Worm (Caenorhabditis elegans): ENCODE data around the gene Y50E8A.6.
A peak's percentile ranks its signal among the peaks of the same experiment; 100 is the strongest.

Gene Y50E8A.6

ce11 chrV:14696604-14697307 is 44.4 kb downstream of the Y50E8A.6 start, which contains the start of gene unc-112 (continued):
- peak; percentile 22 for TF ChIP-seq pax-1 (tag; optimal IDR thresholded peaks at IDR 0.05)
- peak; percentile 80 for TF ChIP-seq syd-9 (tag; optimal IDR thresholded peaks at IDR 0.05)
- TF ChIP-seq mec-3 (tag; optimal IDR thresholded peaks at IDR 0.05; ENCODE audit: borderline replicate concordance), result no peak
- TF ChIP-seq rnt-1 (tag; optimal IDR thresholded peaks at IDR 0.05), result peak; percentile 93
- no peak for TF ChIP-seq T23F11.4 (GFP tag; optimal IDR thresholded peaks at IDR 0.05)
- peak; percentile 93 for TF ChIP-seq tbx-2 (tag; optimal IDR thresholded peaks at IDR 0.05)
- TF ChIP-seq madf-2 (tag; optimal IDR thresholded peaks at IDR 0.05), result no peak
- TF ChIP-seq ama-1 (optimal IDR thresholded peaks at IDR 0.05), result no peak
- TF ChIP-seq ttx-3 (tag; optimal IDR thresholded peaks at IDR 0.05), result no peak
- no peak for TF ChIP-seq lim-6 (tag; optimal IDR thresholded peaks at IDR 0.05)
- TF ChIP-seq Y22D7AL.16 (tag; optimal IDR thresholded peaks at IDR 0.05), result no peak
- no peak for TF ChIP-seq ahr-1 (tag; optimal IDR thresholded peaks at IDR 0.05)
- peak; percentile 95 for TF ChIP-seq ceh-18 (tag; optimal IDR thresholded peaks at IDR 0.05)
- peak; percentile 53 for TF ChIP-seq ets-4 (tag; optimal IDR thresholded peaks at IDR 0.05)
- no peak for TF ChIP-seq hlh-15 (tag; optimal IDR thresholded peaks at IDR 0.05)
- peak; percentile 51 for TF ChIP-seq ceh-14 (tag; optimal IDR thresholded peaks at IDR 0.05)
- no peak for TF ChIP-seq tbx-7 (tag; optimal IDR thresholded peaks at IDR 0.05)
- TF ChIP-seq F13H6.1 (tag; optimal IDR thresholded peaks at IDR 0.05), result peak; percentile 79
- TF ChIP-seq ceh-6 (GFP tag; optimal IDR thresholded peaks at IDR 0.05), result peak; percentile 20
- peak; percentile 96 for TF ChIP-seq unc-55 (GFP tag; optimal IDR thresholded peaks at IDR 0.05)
- TF ChIP-seq ceh-2 (tag; optimal IDR thresholded peaks at IDR 0.05), result peak; percentile 68
- peak; percentile 32 for TF ChIP-seq pros-1 (tag; optimal IDR thresholded peaks at IDR 0.05)
- peak; percentile 93 for TF ChIP-seq nfya-1 (tag; optimal IDR thresholded peaks at IDR 0.05)
- no peak for TF ChIP-seq pag-3 (tag; optimal IDR thresholded peaks at IDR 0.05; ENCODE audit: borderline replicate concordance)
- TF ChIP-seq sox-4 (tag; optimal IDR thresholded peaks at IDR 0.05), result no peak
- no peak for TF ChIP-seq nhr-232 (tag; optimal IDR thresholded peaks at IDR 0.05)

DNA sequence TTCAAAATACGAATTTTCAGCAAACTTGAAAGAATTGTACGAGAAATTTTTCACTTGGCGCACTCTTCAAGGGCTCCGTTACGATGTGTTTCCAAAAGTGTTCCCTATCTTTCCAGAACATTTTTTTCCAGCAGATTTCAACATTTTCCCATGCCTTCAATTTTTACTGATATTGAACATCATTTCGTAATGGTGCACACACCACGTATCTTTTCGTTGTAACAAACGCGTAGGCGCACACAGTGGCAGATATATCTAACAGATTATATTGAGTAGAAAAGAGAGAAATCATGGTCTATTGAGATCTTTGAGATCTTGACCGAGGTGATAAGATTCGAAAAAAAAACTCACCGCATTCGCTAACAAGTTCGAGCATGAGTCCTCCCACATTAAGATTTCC is 45.4 kb downstream of the Y50E8A.6 start:
- TF ChIP-seq ceh-30 (tag; optimal IDR thresholded peaks at IDR 0.05) (no peak), ceh-2 (tag; optimal IDR thresholded peaks at IDR 0.05) (no peak), nhr-11 (tag; optimal IDR thresholded peaks at IDR 0.05) (no peak), unc-55 (GFP tag; optimal IDR thresholded peaks at IDR 0.05) (peak; percentile 44), pat-9 (tag; optimal IDR thresholded peaks at IDR 0.05) (no peak), rnt-1 (tag; optimal IDR thresholded peaks at IDR 0.05) (no peak), fkh-10 (GFP tag; optimal IDR thresholded peaks at IDR 0.05) (no peak), dmd-4 (tag; optimal IDR thresholded peaks at IDR 0.05; ENCODE audit: borderline replicate concordance) (no peak), lim-6 (tag; optimal IDR thresholded peaks at IDR 0.05) (no peak), unc-86 (tag; optimal IDR thresholded peaks at IDR 0.05) (no peak), ceh-18 (tag; optimal IDR thresholded peaks at IDR 0.05) (peak; percentile 30), ceh-48 (tag; optimal IDR thresholded peaks at IDR 0.05) (no peak), ref-2 (tag; optimal IDR thresholded peaks at IDR 0.05) (no peak), hlh-6 (tag; optimal IDR thresholded peaks at IDR 0.05) (no peak), ahr-1 (tag; optimal IDR thresholded peaks at IDR 0.05) (no peak), ceh-19 (GFP tag; optimal IDR thresholded peaks at IDR 0.05) (no peak), tbx-2 (tag; optimal IDR thresholded peaks at IDR 0.05) (no peak)

- TF ChIP-seq nfya-1 (tag; optimal IDR thresholded peaks at IDR 0.05), result peak; percentile 4
- no peak for TF ChIP-seq nhr-11 (tag; optimal IDR thresholded peaks at IDR 0.05)
- TF ChIP-seq che-1 (tag; optimal IDR thresholded peaks at IDR 0.05), result peak; percentile 57
- no peak for TF ChIP-seq fkh-10 (GFP tag; optimal IDR thresholded peaks at IDR 0.05)
- TF ChIP-seq ceh-6 (GFP tag; optimal IDR thresholded peaks at IDR 0.05), result peak; percentile 20
- peak; percentile 13 for TF ChIP-seq K02D7.2 (tag; optimal IDR thresholded peaks at IDR 0.05)
- no peak for TF ChIP-seq sox-2 (GFP tag; IDR thresholded peaks at IDR 0.05)
- no peak for TF ChIP-seq lim-6 (tag; optimal IDR thresholded peaks at IDR 0.05)
- no peak for TF ChIP-seq lin-11 (tag; optimal IDR thresholded peaks at IDR 0.05)
- no peak for TF ChIP-seq pax-1 (tag; optimal IDR thresholded peaks at IDR 0.05)
- no peak for TF ChIP-seq hlh-6 (tag; optimal IDR thresholded peaks at IDR 0.05)
- TF ChIP-seq ceh-22 (tag; optimal IDR thresholded peaks at IDR 0.05), result no peak
- TF ChIP-seq pqm-1 (tag; optimal IDR thresholded peaks at IDR 0.05), result no peak
- no peak for TF ChIP-seq Y22D7AL.16 (tag; optimal IDR thresholded peaks at IDR 0.05)
- no peak for TF ChIP-seq mec-3 (tag; optimal IDR thresholded peaks at IDR 0.05; ENCODE audit: borderline replicate concordance)
- TF ChIP-seq ttx-3 (tag; optimal IDR thresholded peaks at IDR 0.05), result no peak
- no peak for TF ChIP-seq dve-1 (tag; optimal IDR thresholded peaks at IDR 0.05)
- no peak for TF ChIP-seq npax-4 (tag; optimal IDR thresholded peaks at IDR 0.05)
- no peak for TF ChIP-seq ahr-1 (tag; optimal IDR thresholded peaks at IDR 0.05)
- peak; percentile 22 for TF ChIP-seq C38D4.7 (GFP tag; optimal IDR thresholded peaks at IDR 0.05)
- peak; percentile 15 for TF ChIP-seq fax-1 (tag; optimal IDR thresholded peaks at IDR 0.05)
- TF ChIP-seq fkh-6 (tag; optimal IDR thresholded peaks at IDR 0.05), result no peak
Measured at ce11 chrV:14689060-14689750, 51.9 kb downstream of the Y50E8A.6 start, which contains the start of gene gasr-8. Gene gasr-8, plus strand, starts transcription at chrV:14689110.
